Fruit fly (Drosophila melanogaster): ENCODE data around the gene MED14.

MED14 gene

DNA sequence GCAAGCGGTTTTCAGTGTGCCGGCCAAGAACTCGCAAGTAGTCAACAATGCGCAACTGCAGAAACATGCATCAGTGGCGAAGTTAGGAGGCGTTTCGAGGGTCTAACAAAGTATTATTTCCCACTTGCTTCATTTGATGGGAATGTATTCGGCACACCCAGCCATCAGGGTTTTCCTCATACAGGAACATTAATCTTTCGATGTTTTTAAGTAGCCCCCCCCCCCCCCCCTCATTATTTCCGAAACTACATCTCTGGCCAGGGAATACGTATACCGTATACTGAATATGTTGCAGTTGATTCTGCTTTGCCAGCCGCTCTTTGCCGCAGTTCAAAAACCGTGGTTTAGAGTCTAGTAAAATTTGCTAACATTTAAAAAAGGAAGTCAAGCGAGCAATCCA, 9.5 kb downstream of the MED14 start:
- TF ChIP-seq noc (tag; optimal IDR thresholded peaks at IDR 0.05), result no peak

DNA sequence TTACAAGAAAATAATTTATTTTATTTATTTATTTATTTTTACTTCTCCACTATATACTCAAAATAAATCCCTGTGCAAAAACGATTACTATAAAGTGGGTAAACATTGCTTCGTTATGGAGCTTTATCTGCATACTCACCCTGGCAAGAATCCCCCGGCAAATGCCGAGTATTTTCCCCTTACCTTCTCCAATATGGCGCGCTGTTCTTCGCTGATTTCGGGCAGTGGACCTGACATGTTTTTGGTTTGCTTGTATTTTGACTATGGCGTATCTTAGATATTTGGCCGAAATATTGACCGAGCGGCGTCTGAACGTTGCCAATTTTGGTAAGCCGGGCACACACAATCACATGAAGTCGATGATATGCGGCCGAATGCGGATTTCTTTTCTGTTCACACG, 10.1 kb downstream of the MED14 start:
- TF ChIP-seq noc (tag; optimal IDR thresholded peaks at IDR 0.05), result no peak

DNA sequence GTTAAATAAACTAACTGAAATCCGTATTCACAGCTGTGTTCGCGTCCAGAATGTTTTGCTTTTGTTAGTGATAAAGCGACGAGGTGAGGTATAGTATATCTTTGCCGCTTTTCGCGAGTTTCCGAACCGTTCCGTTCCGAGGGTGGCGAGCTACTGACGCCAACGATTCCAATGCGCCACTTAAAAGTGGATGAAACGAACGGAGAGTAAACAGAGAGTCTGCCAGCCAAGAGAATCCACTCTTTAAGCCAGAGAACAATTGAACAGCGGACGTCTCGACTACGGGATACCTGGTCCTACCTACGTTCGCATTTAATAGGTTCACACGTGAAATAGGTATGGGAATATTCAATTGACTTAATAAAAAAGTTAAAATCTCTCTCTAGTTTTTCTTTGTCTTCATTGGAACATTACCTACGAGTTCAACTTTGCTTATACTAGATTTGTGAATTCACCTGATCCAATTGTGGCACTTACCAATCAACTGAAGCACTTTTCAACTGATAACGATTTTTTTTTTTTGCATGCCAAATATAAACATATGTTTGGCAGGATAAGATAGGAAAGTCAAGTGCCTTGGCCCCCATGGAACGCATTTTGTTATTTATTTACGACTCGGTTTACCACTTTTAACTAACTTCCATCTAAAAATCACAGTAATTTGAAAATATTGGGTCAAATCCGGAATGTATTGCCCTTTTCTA, 11.0 kb downstream of the MED14 start, which contains the start of gene CG13893:
TSS of gene CG13893 (minus strand) at position 162 of the 704 bp plus-strand sequence.
- TF ChIP-seq noc (tag; optimal IDR thresholded peaks at IDR 0.05), result peak; percentile 36

DNA sequence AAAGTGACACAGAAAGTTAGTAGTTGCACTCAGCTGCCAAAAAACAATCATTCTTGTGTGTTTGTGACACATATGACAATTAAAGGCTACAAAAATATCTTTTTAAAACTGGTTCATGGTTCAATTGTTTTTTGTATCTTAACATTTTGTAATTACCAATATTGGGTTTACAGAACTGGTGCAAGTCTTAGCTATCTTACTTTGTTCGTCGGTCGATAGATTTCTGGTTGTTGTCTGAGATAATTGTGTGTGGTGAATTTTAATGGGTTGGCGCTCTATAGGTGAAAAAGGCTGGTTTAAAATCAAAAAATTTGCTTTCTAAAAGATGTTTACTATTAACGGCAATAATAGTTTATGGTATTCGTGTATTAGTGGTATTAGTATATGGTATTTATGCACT, 11.7 kb downstream of the MED14 start:
- TF ChIP-seq noc (tag; optimal IDR thresholded peaks at IDR 0.05), result no peak

DNA sequence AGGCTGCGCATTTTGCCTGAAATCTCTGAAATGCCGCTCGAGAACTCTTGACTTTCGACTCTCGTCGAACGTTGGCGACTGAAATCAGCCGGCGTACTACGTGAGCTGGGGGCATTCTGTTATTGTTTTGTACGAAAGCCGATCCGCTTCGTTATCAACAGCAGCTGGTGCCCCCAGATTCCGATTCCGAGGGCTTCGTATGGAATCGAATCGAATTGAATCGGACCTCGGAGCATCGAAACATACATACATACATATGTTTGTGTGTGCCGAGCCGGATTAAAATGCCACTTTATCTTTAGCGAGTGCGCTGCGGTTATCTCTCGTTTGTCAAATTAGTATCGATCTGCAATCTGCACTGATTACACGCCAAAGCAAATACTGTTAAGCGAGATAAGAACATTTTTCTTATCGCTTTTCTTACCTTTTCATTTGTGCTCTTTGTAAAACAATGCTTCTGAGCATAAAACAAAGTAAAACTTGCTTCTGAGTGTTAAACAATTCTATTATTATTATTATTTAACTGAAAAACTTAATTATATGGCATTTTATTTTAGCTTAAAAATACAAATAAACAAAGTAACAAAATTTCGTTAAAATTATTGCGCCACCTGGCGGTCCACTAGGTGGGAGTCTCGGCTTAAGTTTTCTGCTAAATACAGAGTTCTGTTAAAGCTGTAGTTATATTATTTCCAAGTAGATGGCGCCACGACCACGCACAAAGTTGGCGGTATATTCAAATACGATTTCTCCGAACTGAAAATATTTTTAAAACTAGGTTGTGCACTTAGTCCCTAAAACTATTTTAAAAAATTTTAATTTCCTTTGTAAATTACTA, 13.7 kb downstream of the MED14 start, which contains the start of gene Reg-2:
TSS of gene Reg-2 (minus strand) at position 80 of the 838 bp plus-strand sequence.
- peak; percentile 17 for TF ChIP-seq noc (tag; optimal IDR thresholded peaks at IDR 0.05)

DNA sequence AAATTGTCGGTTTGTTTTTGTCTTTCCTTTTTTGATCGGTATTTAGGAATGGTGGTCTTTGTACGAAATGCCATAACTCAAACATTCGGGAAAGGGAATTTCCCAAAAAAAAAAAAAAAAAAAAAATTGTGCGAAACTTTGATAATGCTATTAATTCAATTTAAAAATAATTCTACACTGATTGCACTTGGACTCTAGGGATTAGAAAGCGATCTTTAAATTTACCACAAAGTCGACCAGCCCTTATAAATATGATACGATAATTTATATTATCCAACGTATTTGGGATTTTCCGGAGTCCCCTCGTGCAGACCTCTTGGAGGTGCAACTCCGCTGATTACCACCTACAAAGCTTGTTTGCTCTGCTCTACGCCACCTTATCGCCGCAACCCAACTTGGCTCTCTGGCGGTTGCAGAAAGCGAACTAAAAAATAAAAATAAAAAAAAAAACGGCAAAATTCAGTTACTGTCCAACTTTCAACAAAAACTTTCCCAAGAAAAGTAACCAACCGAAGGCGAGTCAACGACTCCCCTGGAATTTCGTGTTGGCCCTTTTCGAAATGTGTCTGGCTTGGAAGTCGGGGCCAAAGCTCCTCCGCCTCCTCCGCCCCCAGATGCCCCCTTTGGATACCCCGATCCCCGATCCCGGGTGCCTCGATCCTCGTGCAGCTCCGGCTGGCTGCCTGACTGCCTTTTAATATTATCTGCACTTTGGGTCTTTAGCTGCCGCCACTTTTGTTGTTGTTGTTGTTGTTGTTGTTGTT, 14.7 kb downstream of the MED14 start:
- TF ChIP-seq noc (tag; optimal IDR thresholded peaks at IDR 0.05), result no peak

DNA sequence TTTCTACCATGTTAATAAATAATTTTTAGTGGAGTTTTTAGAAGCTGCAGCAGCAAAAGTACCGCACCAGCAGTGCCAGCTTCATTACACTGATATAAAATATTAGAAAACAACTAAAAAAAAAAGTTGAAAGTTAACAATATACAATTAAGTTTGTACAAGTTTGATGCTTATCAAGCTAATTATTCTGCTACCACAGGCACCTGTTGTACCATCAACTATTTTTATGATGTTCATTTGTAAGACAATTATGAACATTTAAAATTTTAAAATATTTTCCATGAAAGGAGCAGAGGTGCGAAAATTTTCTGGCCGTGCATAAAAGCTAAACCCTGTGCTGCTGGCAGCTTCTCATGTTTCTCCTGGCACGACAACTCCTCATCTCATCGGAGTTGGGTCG, 15.3 kb downstream of the MED14 start:
- TF ChIP-seq noc (tag; optimal IDR thresholded peaks at IDR 0.05), result no peak

DNA sequence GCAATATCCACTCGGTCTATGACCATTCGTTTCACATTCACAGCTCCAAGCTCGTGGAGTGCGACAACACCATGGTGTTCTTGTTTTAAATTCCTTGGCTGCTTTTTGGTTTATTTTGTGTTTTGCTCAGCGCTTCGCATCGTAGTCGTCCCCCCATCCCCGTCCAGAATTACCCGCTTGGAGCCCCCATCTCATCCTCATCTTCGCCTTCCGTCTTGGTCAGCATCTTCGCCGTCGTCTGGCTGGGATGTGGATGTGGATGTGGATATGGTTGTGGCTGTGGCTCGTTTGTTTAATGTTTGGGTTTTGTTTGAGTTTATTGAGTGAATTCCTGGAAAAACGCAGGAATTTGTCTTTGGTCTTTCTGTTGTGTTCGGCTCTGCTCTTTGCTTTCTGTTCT, 16.1 kb downstream of the MED14 start:
- no peak for TF ChIP-seq noc (tag; optimal IDR thresholded peaks at IDR 0.05)

DNA sequence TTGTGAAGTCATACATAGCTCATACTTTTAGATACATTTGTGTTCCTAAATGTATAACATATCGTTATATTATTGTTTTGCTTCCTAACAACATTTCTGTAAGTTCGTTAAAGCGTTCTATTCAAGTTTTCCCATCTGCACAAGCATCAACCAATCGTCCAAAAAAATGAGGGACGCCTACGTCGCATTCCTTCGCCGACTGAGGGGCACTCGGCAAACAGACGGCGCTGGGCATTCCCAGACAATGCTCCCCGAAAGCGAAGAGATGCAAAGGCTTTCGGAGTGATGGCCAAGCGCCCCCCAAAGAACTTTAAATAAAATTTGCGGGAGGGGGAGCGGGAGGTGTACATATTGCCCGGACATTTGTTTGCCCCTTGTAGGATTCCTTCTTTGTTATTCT, 17.7 kb downstream of the MED14 start:
- TF ChIP-seq noc (tag; optimal IDR thresholded peaks at IDR 0.05), result no peak

DNA sequence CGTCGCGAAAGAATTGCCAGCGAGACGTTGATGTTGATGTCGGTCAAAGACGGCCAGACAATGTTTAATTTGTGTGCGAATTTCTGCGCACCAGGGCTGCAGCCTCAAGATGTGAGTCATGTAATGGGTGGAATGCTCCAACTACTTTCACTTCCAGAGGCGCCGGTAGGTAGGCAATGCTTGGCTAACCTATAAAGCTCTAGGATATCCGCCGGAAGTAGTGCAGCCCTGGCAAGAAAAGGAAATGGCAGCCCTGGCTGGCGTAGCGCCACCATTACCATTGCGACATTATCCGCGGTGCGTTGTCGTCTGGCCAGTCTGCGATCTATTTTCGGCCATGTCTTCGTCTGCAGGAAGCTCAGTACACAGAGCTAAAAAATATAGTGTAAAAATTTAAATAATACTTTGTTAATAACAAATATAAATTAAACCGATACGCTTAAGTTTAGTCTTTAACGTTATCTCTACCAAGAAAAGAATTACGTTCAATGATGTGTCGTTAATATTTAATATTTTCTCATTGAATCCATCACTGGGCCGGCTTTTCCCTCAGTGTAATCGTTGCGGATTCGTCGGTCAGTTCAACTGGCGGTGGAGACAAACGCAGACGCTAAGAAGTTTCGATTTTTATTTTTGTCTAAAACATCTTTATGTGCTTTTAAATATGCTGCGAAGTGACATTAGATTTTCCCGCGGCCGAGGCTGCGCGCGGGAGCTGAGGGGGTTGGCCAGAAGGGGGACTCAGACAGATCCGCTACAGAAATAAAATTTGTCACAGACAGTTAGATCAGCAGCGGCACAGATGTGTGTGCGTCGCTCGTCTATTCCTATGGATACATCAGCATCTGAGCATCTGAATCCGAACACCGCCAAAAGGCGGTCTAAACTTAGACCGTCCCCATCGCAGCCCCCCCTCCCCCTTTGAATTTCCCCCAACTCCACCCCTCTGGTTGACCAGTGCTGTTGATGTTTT, 18.9 kb downstream of the MED14 start:
- TF ChIP-seq noc (tag; optimal IDR thresholded peaks at IDR 0.05), result peak; percentile 62

DNA sequence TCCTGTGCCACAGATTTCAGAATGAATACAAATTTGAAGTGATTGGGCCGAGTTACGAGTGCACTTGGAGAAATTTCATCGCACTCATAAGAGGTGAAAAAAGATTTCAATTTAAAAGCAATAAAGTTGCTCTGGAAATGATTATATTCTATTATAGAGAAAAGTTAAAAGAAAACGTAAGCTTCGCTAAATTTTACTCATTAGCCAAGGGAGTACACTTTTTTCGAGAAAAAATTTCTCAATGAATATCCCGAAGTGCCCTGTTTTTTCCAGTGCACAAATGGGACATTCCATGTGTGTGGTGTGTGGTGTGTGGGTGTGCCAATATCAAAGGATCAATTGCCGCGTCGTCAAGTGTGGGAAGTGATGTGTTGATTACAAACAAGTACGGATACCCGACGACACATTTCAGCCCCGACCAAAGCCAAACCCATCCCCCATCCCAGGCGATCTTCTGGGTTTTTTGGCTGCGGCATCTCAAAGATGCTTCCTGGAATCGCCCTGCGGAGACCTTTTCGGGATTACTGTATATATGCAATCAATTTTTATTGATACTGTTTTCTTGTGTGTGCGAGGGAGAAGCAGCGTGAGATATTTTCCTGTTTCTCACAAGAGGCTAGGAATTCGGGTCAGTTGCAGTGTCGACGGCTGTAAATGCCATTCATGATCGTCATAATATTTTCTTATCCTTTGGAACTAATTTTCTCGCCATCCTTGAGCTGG, 20.7 kb downstream of the MED14 start:
- TF ChIP-seq noc (tag; optimal IDR thresholded peaks at IDR 0.05), result no peak

DNA sequence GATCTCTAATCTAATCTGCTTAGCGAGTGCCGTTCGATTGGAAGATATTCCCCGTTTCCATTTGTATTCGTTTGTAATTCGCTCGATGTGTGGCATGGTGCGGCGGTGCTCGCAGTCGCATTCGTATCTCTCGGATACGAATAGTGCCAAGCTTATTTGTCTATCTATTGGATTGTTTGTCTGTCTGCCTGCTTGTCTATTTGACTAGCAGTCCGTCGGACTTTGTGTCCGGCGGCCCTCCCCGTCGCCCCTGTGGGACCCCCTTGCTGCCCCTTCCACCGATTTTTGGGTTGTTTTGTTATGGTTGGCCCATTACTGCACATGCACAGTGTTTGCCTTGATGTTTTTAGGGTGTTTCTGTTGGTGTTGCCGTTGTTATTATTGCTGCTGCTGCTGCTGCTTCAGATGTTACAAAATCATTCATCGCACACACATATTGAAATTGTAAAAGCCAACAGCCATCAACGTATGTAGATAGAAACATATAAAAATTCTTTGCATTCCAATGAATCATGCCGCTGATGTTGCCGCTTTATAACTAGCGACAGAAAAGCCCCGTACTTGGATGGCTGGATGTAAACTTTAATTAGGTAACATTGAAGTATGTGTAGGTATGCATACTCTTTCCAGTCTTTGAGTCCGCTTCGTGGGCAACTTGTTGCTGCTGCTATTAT, 21.8 kb downstream of the MED14 start:
- no peak for TF ChIP-seq noc (tag; optimal IDR thresholded peaks at IDR 0.05)

DNA sequence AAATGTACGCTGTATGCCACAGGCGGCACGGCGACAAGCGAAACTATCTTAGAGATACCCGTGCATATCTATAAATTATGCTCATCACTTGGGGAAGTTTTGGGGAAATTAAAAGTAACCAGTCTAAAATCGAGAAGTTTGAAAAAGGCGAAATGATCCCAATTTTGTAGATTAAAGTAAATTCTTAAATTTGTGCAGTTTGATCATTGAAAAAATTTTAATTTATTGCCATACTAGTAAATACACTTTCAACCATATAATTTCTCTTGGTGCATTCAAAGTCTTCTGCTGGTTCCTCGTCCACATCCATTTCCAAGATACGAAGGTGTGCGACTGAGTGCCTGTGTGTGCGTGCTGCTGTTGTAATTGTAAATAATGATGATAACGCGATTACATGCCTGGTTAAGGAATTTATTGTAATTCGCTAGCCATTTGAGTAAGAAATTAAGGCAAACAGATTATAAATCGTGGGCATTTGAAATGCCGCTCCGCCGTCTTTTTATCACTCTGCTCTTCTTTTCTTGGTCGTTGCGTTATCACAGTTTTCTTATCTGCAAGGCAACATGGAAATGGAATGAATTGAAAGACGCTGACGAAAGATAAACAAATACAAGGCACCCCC, 22.5 kb downstream of the MED14 start:
- TF ChIP-seq noc (tag; optimal IDR thresholded peaks at IDR 0.05), result no peak

Measured in whole organism, larva.